Fruit fly (Drosophila melanogaster): ENCODE data around the gene RpS20.

DNA sequence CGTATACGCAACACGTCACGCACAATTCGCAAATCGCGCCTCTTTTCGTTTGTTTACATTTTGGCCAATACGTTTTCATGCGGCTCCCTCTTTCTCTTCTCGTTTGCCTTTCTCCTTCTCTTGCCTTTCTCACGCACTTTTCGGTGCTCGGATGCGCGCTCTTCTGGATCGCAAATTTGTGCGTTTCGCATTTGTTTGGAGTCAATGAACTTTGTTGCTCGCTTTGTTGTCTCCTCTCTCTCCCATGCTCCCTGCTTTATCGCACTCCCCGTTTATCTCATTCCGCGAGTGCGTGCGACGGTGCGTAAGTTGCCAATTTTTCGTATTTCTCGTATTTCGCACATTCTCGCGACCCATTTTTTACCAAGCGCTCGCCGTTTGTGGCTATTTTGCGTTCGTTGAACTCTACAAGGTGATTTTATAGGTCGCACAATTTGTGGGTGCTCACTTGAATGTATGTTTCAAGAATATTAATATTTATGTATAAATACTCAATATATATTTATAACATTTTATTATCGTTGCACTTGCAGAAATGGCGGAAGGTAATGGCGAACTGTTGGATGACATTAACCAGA, 30.7 kb upstream of the RpS20 start:
- TF ChIP-seq CG8159 (tag; optimal IDR thresholded peaks at IDR 0.05), result no peak
- no peak for TF ChIP-seq D1 (tag; optimal IDR thresholded peaks at IDR 0.05)
- no peak for TF ChIP-seq Snoo (tag; optimal IDR thresholded peaks at IDR 0.05)

Measured in whole organism, pupa.